Worm (Caenorhabditis elegans) whole organism, midembryonic: ENCODE measurements around the gene Y39B6A.43.

Source experiments
- klf-2 ChIP-seq: fragments of 200-800 bp; sonication (Bioruptor generic); conservative IDR thresholded peaks from 2 replicates; pipeline ENCODE4 v1.3.6; 2022; ENCODE audit warnings: missing genetic modification reagents, missing genetic modification characterization, missing compliant biosample characterization
- tab-1 ChIP-seq: fragments of 200-800 bp; sonication (Bioruptor generic); IDR thresholded peaks from 2 replicates; pipeline ENCODE4 v1.3.6; 2022; ENCODE audit warnings: missing genetic modification characterization, missing compliant biosample characterization

ce11 chrV:18993535-18993990 is 25.9 kb upstream of the Y39B6A.43 start, which contains the start of gene gtf-2F2:
- TF ChIP-seq tab-1 (GFP tag; lab: Robert Waterston, UW) (no peak), klf-2 (GFP tag; lab: Robert Waterston, UW) (no peak)
